Fruit fly (Drosophila melanogaster): Measurements from ENCODE around the gene CG33710.

dm6 chr3L:19904411-19905135 lies 48.0 kb downstream of the CG33710 start:
- TF ChIP-seq CG8478 (optimal IDR thresholded peaks at IDR 0.05) (no peak), CTCF (optimal IDR thresholded peaks at IDR 0.05) (no peak)

All from S2 (cell line).